Worm (Caenorhabditis elegans) whole organism, L3 larva: ENCODE measurements around the gene ztf-9.
A peak's percentile ranks its signal among the peaks of the same experiment; 100 is the strongest.

Source experiments
- R02D3.7 ChIP-seq: fragments of 150-350 bp; optimal IDR thresholded peaks from 2 replicates; lab custom pipeline; 2014; ENCODE audit warnings: missing biosample characterization, missing genetic modification characterization
- ZK546.5 ChIP-seq: sonication (generic microtip); optimal IDR thresholded peaks from 2 replicates; lab custom pipeline; 2017; ENCODE audit warnings: missing biosample characterization, missing genetic modification characterization
- aly-2 ChIP-seq: fragments of 150-350 bp; optimal IDR thresholded peaks from 2 replicates; lab custom pipeline; 2014; ENCODE audit warnings: missing biosample characterization, missing genetic modification characterization
- ama-1 ChIP-seq: fragments of 150-350 bp; optimal IDR thresholded peaks from 2 replicates; lab custom pipeline; 2018
- ceh-16 ChIP-seq: sonication (generic microtip); optimal IDR thresholded peaks from 2 replicates; lab custom pipeline; 2017; ENCODE audit warnings: missing biosample characterization, missing genetic modification characterization
- ceh-9 ChIP-seq: sonication (generic microtip); optimal IDR thresholded peaks from 2 replicates; lab custom pipeline; 2018; ENCODE audit warnings: missing biosample characterization, missing genetic modification characterization
- egl-27 ChIP-seq: sonication (generic microtip); optimal IDR thresholded peaks from 4 replicates; lab custom pipeline; 2017; ENCODE audit warnings: missing biosample characterization, missing genetic modification reagents, missing genetic modification characterization
- egl-5 ChIP-seq: fragments of 150-350 bp; optimal IDR thresholded peaks from 2 replicates; lab custom pipeline; 2017; ENCODE audit warnings: missing biosample characterization, missing genetic modification reagents, missing genetic modification characterization, inconsistent platforms
- elt-1 ChIP-seq: fragments of 150-350 bp; optimal IDR thresholded peaks from 2 replicates; lab custom pipeline; 2014; ENCODE audit warnings: missing biosample characterization, missing genetic modification characterization
- elt-2 ChIP-seq: sonication (generic microtip); optimal IDR thresholded peaks from 2 replicates; lab custom pipeline; 2016; ENCODE audit warnings: missing genetic modification reagents, mild to moderate bottlenecking, missing genetic modification characterization, missing compliant biosample characterization
- elt-3 ChIP-seq, 3 experiments: fragments of 150-350 bp in 1 of 3; sonication (generic microtip) in 2 of 3; optimal IDR thresholded peaks; 2 replicates in 2 of 3; 4 replicates in 1 of 3; lab custom pipeline; 2014 to 2017; ENCODE audit warnings: missing biosample characterization in 3 of 3, missing genetic modification characterization in 3 of 3
- hmg-11 ChIP-seq: sonication (generic microtip); optimal IDR thresholded peaks from 2 replicates; lab custom pipeline; 2016; ENCODE audit warnings: missing genetic modification characterization, missing compliant biosample characterization
- jun-1 ChIP-seq: fragments of 150-350 bp; optimal IDR thresholded peaks from 2 replicates; lab custom pipeline; 2014; ENCODE audit warnings: missing biosample characterization, missing genetic modification reagents, missing genetic modification characterization
- lin-15B ChIP-seq: fragments of 150-350 bp; optimal IDR thresholded peaks from 2 replicates; lab custom pipeline; 2014; ENCODE audit warnings: missing biosample characterization, missing genetic modification characterization
- lin-39 ChIP-seq: fragments of 150-350 bp; optimal IDR thresholded peaks from 2 replicates; lab custom pipeline; 2018; ENCODE audit warnings: missing biosample characterization, missing genetic modification reagents, missing genetic modification characterization
- lsy-12 ChIP-seq: sonication (generic microtip); optimal IDR thresholded peaks from 2 replicates; lab custom pipeline; 2016; ENCODE audit warnings: mild to moderate bottlenecking, missing genetic modification characterization, missing compliant biosample characterization
- mdl-1 ChIP-seq: fragments of 150-350 bp; optimal IDR thresholded peaks from 2 replicates; lab custom pipeline; 2014; ENCODE audit warnings: missing biosample characterization, missing genetic modification characterization
- mml-1 ChIP-seq: fragments of 150-350 bp; sonication (generic microtip); optimal IDR thresholded peaks from 3 replicates; lab custom pipeline; 2014; ENCODE audit warnings: missing biosample characterization, missing genetic modification characterization
- nfya-1 ChIP-seq: sonication (generic microtip); optimal IDR thresholded peaks from 2 replicates; lab custom pipeline; 2017; ENCODE audit warnings: missing genetic modification characterization, mild to moderate bottlenecking, missing compliant biosample characterization, antibody characterized with exemption, moderate library complexity; ENCODE audit not compliant: insufficient read depth
- nhr-11 ChIP-seq: fragments of 150-350 bp; optimal IDR thresholded peaks from 2 replicates; lab custom pipeline; 2014; ENCODE audit warnings: missing biosample characterization, missing genetic modification characterization
- nhr-23 ChIP-seq: fragments of 150-350 bp; optimal IDR thresholded peaks from 2 replicates; lab custom pipeline; 2014; ENCODE audit warnings: missing biosample characterization, missing genetic modification reagents, missing genetic modification characterization
- nhr-237 ChIP-seq: fragments of 150-350 bp; optimal IDR thresholded peaks from 2 replicates; lab custom pipeline; 2014; ENCODE audit warnings: missing biosample characterization, missing genetic modification characterization
- nhr-25 ChIP-seq: sonication (generic microtip); optimal IDR thresholded peaks from 2 replicates; lab custom pipeline; 2017; ENCODE audit warnings: missing biosample characterization, missing genetic modification characterization
- nhr-28 ChIP-seq: fragments of 150-350 bp; optimal IDR thresholded peaks from 2 replicates; lab custom pipeline; 2014; ENCODE audit warnings: missing biosample characterization, missing genetic modification characterization
- nhr-43 ChIP-seq: sonication (generic microtip); optimal IDR thresholded peaks from 2 replicates; lab custom pipeline; 2016; ENCODE audit warnings: mild to moderate bottlenecking, missing genetic modification characterization, missing compliant biosample characterization; ENCODE audit not compliant: poor library complexity, severe bottlenecking
- nhr-76 ChIP-seq: fragments of 150-350 bp; sonication (generic microtip); optimal IDR thresholded peaks from 5 replicates; lab custom pipeline; 2014; ENCODE audit warnings: missing biosample characterization, missing genetic modification characterization
- nhr-77 ChIP-seq: fragments of 150-350 bp; optimal IDR thresholded peaks from 2 replicates; lab custom pipeline; 2014; ENCODE audit warnings: missing biosample characterization, missing genetic modification characterization
- pha-4 ChIP-seq: fragments of 150-350 bp; optimal IDR thresholded peaks from 2 replicates; lab custom pipeline; 2014; ENCODE audit warnings: missing biosample characterization, missing genetic modification reagents, missing genetic modification characterization
- pqm-1 ChIP-seq: fragments of 150-350 bp; optimal IDR thresholded peaks from 2 replicates; lab custom pipeline; 2017; ENCODE audit warnings: missing biosample characterization, missing genetic modification characterization, inconsistent platforms
- sea-2 ChIP-seq: fragments of 150-350 bp; sonication (generic microtip); optimal IDR thresholded peaks from 4 replicates; lab custom pipeline; 2014; ENCODE audit warnings: missing biosample characterization, missing genetic modification reagents, missing genetic modification characterization
- skn-1 ChIP-seq: fragments of 150-350 bp; optimal IDR thresholded peaks from 2 replicates; lab custom pipeline; 2014; ENCODE audit warnings: missing biosample characterization, missing genetic modification characterization
- snpc-4 ChIP-seq: fragments of 150-350 bp; optimal IDR thresholded peaks from 2 replicates; lab custom pipeline; 2014; ENCODE audit warnings: missing biosample characterization, missing genetic modification characterization
- tbx-2 ChIP-seq: sonication (generic microtip); optimal IDR thresholded peaks from 2 replicates; lab custom pipeline; 2016; ENCODE audit warnings: mild to moderate bottlenecking, missing genetic modification characterization, missing compliant biosample characterization
- unc-39 ChIP-seq: sonication (generic microtip); optimal IDR thresholded peaks from 4 replicates; lab custom pipeline; 2017; ENCODE audit warnings: missing biosample characterization, missing genetic modification characterization
- unc-62 ChIP-seq: fragments of 150-350 bp; sonication (generic microtip); optimal IDR thresholded peaks from 4 replicates; lab custom pipeline; 2014; ENCODE audit warnings: missing biosample characterization, missing genetic modification reagents, missing genetic modification characterization
- zag-1 ChIP-seq: fragments of 150-350 bp; optimal IDR thresholded peaks from 2 replicates; lab custom pipeline; 2014; ENCODE audit warnings: missing biosample characterization, missing genetic modification characterization
- ztf-11 ChIP-seq: fragments of 150-350 bp; optimal IDR thresholded peaks from 2 replicates; lab custom pipeline; 2014; ENCODE audit warnings: missing biosample characterization, missing genetic modification characterization

ztf-9 gene

DNA sequence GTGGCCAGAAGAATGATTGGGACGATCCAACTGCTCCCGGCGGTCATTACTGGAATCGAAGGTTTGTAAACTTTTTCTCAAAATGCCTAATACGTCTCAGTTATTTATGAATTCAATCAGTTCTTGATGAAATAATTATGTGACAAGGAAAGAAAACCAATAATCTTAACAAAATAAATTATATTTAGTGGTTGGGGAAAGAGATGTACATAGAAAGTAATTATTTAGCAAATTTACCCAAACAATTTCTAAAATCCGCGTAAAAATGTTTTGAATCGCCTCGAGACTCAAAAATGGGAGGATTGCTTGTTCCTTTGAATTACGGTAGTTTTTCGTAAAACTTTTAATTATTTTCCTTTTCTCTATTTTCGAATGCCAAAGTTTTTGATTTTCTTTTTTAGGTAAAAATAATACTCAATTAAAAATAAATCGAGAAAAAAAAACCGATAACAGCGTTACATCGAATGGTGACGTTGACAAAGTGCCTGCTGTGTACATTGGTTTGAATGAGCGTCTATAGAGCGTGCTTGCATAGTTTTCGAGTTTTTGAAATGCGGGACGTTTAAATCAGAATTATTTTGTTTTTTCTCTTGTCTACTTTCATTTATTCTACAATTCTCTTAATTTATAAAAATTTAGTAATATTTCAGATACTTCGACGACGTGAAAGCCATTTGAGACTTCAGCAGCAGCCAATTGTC is 37.7 kb upstream of the ztf-9 start, which contains the start of the genes aagr-3 and drap-1:
TSS of gene aagr-3 (minus strand) at position 51 of the 701 bp plus-strand sequence.
TSS of gene drap-1 (plus strand) at position 645 of the 701 bp plus-strand sequence.
- TF ChIP-seq nfya-1 (peak; percentile 88), nhr-77 (tag; lab: Kevin White, UChicago) (no peak), snpc-4 (tag; lab: Kevin White, UChicago) (peak; percentile 44), elt-1 (tag; lab: Kevin White, UChicago) (no peak), ama-1 (lab: Kevin White, UChicago) (peak; percentile 14), pqm-1 (tag; lab: Kevin White, UChicago) (peak; percentile 63), elt-2 (peak; percentile 68), pha-4 (tag; lab: Kevin White, UChicago) (peak; percentile 96), lin-15B (tag; lab: Kevin White, UChicago) (peak; percentile 71), lin-39 (tag; lab: Kevin White, UChicago) (peak; percentile 81), ceh-16 (tag; lab: Kevin White, UChicago) (no peak), nhr-25 (tag; lab: Kevin White, UChicago) (no peak), skn-1 (tag; lab: Kevin White, UChicago) (peak; percentile 61), egl-5 (tag; lab: Kevin White, UChicago) (peak; percentile 67), nhr-23 (peak; percentile 55), aly-2 (tag; lab: Kevin White, UChicago) (no peak)

DNA sequence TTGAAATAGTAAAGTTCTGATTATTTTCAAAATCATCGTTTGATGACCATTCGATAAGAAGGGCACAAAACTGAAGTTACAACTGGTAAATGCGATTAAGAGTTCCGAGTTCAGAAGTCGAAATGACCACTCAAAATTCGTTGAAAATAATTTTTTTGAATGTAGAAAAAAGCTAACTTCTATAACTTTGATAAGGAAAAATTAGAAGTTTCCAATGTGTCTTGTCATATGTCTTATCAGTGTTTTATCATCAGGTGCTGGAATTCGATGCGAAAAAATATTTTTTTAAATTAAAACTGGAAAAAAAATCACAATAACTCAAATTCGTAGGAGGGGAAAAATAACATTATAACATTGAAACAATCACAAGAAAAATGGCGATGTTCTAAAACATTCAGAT is 33.8 kb upstream of the ztf-9 start:
- TF ChIP-seq pqm-1 (tag; lab: Kevin White, UChicago) (peak; percentile 7), elt-2 (peak; percentile 66), jun-1 (no peak), hmg-11 (no peak), pha-4 (tag; lab: Kevin White, UChicago) (peak; percentile 20), nhr-11 (no peak)

DNA sequence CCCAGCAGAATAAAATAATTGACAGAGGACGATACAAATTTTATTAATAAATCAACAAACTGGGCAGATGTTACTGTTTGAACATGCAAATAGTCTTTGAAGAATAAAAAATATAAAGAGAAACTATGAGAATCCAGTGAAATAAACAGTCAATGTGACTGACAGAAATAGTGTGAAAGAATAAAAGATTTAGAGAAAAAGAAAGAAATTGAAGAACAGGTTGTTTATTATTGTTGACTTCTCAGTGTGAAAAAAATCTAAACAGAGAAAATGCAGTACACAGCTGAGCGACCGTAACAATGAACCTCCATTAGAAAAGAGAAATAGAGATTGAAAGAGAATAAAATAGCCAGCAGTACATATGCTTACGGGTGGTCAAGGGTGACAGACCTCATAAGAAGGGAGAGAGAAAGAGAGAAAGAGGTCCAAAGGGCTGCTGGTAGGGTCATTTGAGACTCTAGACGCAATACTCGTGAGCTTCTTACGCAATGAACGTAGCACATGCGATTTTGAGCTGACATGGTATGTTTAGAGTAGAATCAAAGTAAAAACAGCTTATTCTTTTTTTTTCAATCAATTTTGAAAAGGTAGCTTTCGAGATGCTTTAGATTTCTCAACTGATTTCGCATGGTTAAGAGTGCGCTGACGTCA is 32.2 kb upstream of the ztf-9 start, which contains the start of gene slcr-46.3:
TSS of gene slcr-46.3 (minus strand) at position 86 of the 651 bp plus-strand sequence.
- TF ChIP-seq pha-4 (tag; lab: Kevin White, UChicago) (peak; percentile 89), unc-39 (tag; lab: Kevin White, UChicago) (no peak)

DNA sequence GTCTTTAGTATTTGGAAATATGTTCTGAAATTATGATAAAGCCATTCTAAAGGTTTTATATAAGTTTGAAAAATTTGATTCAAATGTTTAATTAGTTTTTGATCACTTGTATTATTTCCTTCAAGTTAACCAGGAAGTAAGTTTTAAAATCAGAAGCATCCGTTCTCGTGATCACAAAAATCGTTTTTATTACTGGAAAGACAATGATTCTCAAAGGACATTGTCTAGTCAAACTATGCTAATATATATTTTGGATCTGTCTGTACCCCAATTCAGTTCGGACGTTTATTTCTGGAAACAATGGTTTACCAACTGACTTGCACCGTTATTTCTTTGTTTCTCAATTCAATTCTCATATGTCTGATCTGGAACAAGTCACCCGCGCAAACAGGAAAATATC is 24.4 kb upstream of the ztf-9 start, which contains the start of gene str-188:
TSS of gene str-188 (plus strand) at position 301 of the 400 bp plus-strand sequence.
- no peak for TF ChIP-seq ceh-16 (tag; lab: Kevin White, UChicago)
- no peak for TF ChIP-seq ceh-9 (tag; lab: Kevin White, UChicago)
- TF ChIP-seq nhr-43 (tag; lab: Kevin White, UChicago) = no peak
- no peak for TF ChIP-seq pha-4 (tag; lab: Kevin White, UChicago)
- no peak for TF ChIP-seq zag-1 (tag; lab: Kevin White, UChicago)
- TF ChIP-seq lsy-12 (tag; lab: Kevin White, UChicago) = no peak
- no peak for TF ChIP-seq unc-62 (GFP tag; lab: Kevin White, UChicago)
- TF ChIP-seq elt-2 = no peak
- TF ChIP-seq elt-3 (tag; optimal IDR thresholded peaks at IDR 0.05; lab: Kevin White, UChicago) = no peak
- TF ChIP-seq nhr-237 = no peak
- TF ChIP-seq R02D3.7 (tag; lab: Kevin White, UChicago) = no peak
- TF ChIP-seq nhr-77 (tag; lab: Kevin White, UChicago) = no peak
- no peak for TF ChIP-seq mdl-1 (tag; lab: Kevin White, UChicago)
- TF ChIP-seq sea-2 (GFP tag; lab: Kevin White, UChicago) = no peak
- TF ChIP-seq, all 47 proteins: peak for 0

DNA sequence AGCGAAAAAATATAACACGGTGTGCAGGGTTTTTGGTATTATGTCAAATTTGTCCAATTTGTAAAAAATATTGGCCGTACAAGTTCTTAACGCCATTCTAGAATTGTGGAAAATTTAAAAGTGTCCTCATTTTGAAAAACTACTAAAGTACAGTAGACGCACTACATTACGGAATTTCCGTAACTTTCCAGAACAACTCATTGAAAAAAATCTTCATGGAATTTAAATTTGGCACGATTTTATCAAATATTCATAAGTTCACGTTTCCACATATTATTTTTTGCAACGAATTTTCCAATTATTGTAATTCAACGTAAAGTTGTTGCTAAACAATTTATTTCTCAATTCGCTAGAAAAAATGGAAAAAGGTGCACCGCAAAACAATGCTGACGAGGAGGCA is 22.9 kb upstream of the ztf-9 start, which contains the start of gene F40F9.3:
TSS of gene F40F9.3 (plus strand) at position 301 of the 400 bp plus-strand sequence.
- no peak for TF ChIP-seq hmg-11
- no peak for TF ChIP-seq tbx-2 (tag; lab: Kevin White, UChicago)
- TF ChIP-seq nhr-28 = no peak
- TF ChIP-seq egl-27 (tag; lab: Kevin White, UChicago) = no peak
- TF ChIP-seq lin-15B (tag; lab: Kevin White, UChicago) = no peak
- no peak for TF ChIP-seq mml-1 (tag; lab: Kevin White, UChicago)
- no peak for TF ChIP-seq aly-2 (tag; lab: Kevin White, UChicago)
- no peak for TF ChIP-seq lsy-12 (tag; lab: Kevin White, UChicago)
- no peak for TF ChIP-seq lin-39 (tag; lab: Kevin White, UChicago)
- no peak for TF ChIP-seq ztf-11 (tag; lab: Kevin White, UChicago)
- TF ChIP-seq nhr-23 = no peak
- no peak for TF ChIP-seq nhr-76 (tag; lab: Kevin White, UChicago)
- no peak for TF ChIP-seq ZK546.5 (tag; lab: Kevin White, UChicago)
- TF ChIP-seq R02D3.7 (tag; lab: Kevin White, UChicago) = no peak
- no peak for TF ChIP-seq sea-2 (GFP tag; lab: Kevin White, UChicago)
- TF ChIP-seq unc-39 (tag; lab: Kevin White, UChicago) = no peak
- TF ChIP-seq nhr-11 = no peak
